Worm (Caenorhabditis elegans) whole organism, L3 larva: Measurements from ENCODE around the gene trap-2.
A peak's percentile ranks its signal among the peaks of the same experiment; 100 is the strongest.

Source experiments
- R02D3.7 ChIP-seq: fragments of 150-350 bp; optimal IDR thresholded peaks from 2 replicates; lab custom pipeline; 2014; ENCODE audit warnings: missing biosample characterization, missing genetic modification characterization
- ZK546.5 ChIP-seq: sonication (generic microtip); optimal IDR thresholded peaks from 2 replicates; lab custom pipeline; 2017; ENCODE audit warnings: missing biosample characterization, missing genetic modification characterization
- ama-1 ChIP-seq: fragments of 150-350 bp; optimal IDR thresholded peaks from 2 replicates; lab custom pipeline; 2018
- ceh-16 ChIP-seq: sonication (generic microtip); optimal IDR thresholded peaks from 2 replicates; lab custom pipeline; 2017; ENCODE audit warnings: missing biosample characterization, missing genetic modification characterization
- ceh-28 ChIP-seq: fragments of 150-350 bp; optimal IDR thresholded peaks from 2 replicates; lab custom pipeline; 2014; ENCODE audit warnings: missing biosample characterization, missing genetic modification reagents, missing genetic modification characterization
- ceh-82 ChIP-seq: fragments of 150-350 bp; optimal IDR thresholded peaks from 2 replicates; lab custom pipeline; 2014; ENCODE audit warnings: missing biosample characterization, missing genetic modification characterization
- ceh-9 ChIP-seq: sonication (generic microtip); optimal IDR thresholded peaks from 2 replicates; lab custom pipeline; 2018; ENCODE audit warnings: missing biosample characterization, missing genetic modification characterization
- daf-12 ChIP-seq: fragments of 150-350 bp; optimal IDR thresholded peaks from 2 replicates; lab custom pipeline; 2014; ENCODE audit warnings: missing biosample characterization, missing genetic modification reagents, missing genetic modification characterization
- egl-27 ChIP-seq: sonication (generic microtip); optimal IDR thresholded peaks from 4 replicates; lab custom pipeline; 2017; ENCODE audit warnings: missing biosample characterization, missing genetic modification reagents, missing genetic modification characterization
- elt-3 ChIP-seq, 3 experiments: fragments of 150-350 bp in 1 of 3; sonication (generic microtip) in 2 of 3; optimal IDR thresholded peaks; 2 replicates in 2 of 3; 4 replicates in 1 of 3; lab custom pipeline; 2014 to 2017; ENCODE audit warnings: missing biosample characterization in 3 of 3, missing genetic modification characterization in 3 of 3
- eor-1 ChIP-seq, 2 experiments: fragments of 150-350 bp; optimal IDR thresholded peaks; 2 replicates each; lab custom pipeline; 2014 to 2018; ENCODE audit warnings: missing biosample characterization in 2 of 2, missing genetic modification characterization in 2 of 2
- fkh-10 ChIP-seq: sonication (generic microtip); optimal IDR thresholded peaks from 2 replicates; lab custom pipeline; 2017; ENCODE audit warnings: missing biosample characterization, missing genetic modification reagents, missing genetic modification characterization
- hmg-11 ChIP-seq: sonication (generic microtip); optimal IDR thresholded peaks from 2 replicates; lab custom pipeline; 2016; ENCODE audit warnings: missing genetic modification characterization, missing compliant biosample characterization
- lin-15B ChIP-seq: fragments of 150-350 bp; optimal IDR thresholded peaks from 2 replicates; lab custom pipeline; 2014; ENCODE audit warnings: missing biosample characterization, missing genetic modification characterization
- lin-39 ChIP-seq: fragments of 150-350 bp; optimal IDR thresholded peaks from 2 replicates; lab custom pipeline; 2018; ENCODE audit warnings: missing biosample characterization, missing genetic modification reagents, missing genetic modification characterization
- lsy-12 ChIP-seq: sonication (generic microtip); optimal IDR thresholded peaks from 2 replicates; lab custom pipeline; 2016; ENCODE audit warnings: mild to moderate bottlenecking, missing genetic modification characterization, missing compliant biosample characterization
- mdl-1 ChIP-seq: fragments of 150-350 bp; optimal IDR thresholded peaks from 2 replicates; lab custom pipeline; 2014; ENCODE audit warnings: missing biosample characterization, missing genetic modification characterization
- nfya-1 ChIP-seq: sonication (generic microtip); optimal IDR thresholded peaks from 2 replicates; lab custom pipeline; 2017; ENCODE audit warnings: missing genetic modification characterization, mild to moderate bottlenecking, missing compliant biosample characterization, antibody characterized with exemption, moderate library complexity; ENCODE audit not compliant: insufficient read depth
- nhr-23 ChIP-seq: fragments of 150-350 bp; optimal IDR thresholded peaks from 2 replicates; lab custom pipeline; 2014; ENCODE audit warnings: missing biosample characterization, missing genetic modification reagents, missing genetic modification characterization
- nhr-25 ChIP-seq: sonication (generic microtip); optimal IDR thresholded peaks from 2 replicates; lab custom pipeline; 2017; ENCODE audit warnings: missing biosample characterization, missing genetic modification characterization
- nhr-43 ChIP-seq: sonication (generic microtip); optimal IDR thresholded peaks from 2 replicates; lab custom pipeline; 2016; ENCODE audit warnings: mild to moderate bottlenecking, missing genetic modification characterization, missing compliant biosample characterization; ENCODE audit not compliant: poor library complexity, severe bottlenecking
- nhr-67 ChIP-seq: fragments of 150-350 bp; optimal IDR thresholded peaks from 2 replicates; lab custom pipeline; 2014; ENCODE audit warnings: missing biosample characterization, missing genetic modification characterization
- nhr-76 ChIP-seq: fragments of 150-350 bp; sonication (generic microtip); optimal IDR thresholded peaks from 5 replicates; lab custom pipeline; 2014; ENCODE audit warnings: missing biosample characterization, missing genetic modification characterization
- nhr-77 ChIP-seq: fragments of 150-350 bp; optimal IDR thresholded peaks from 2 replicates; lab custom pipeline; 2014; ENCODE audit warnings: missing biosample characterization, missing genetic modification characterization
- pha-4 ChIP-seq: fragments of 150-350 bp; optimal IDR thresholded peaks from 2 replicates; lab custom pipeline; 2014; ENCODE audit warnings: missing biosample characterization, missing genetic modification reagents, missing genetic modification characterization
- pqm-1 ChIP-seq: fragments of 150-350 bp; optimal IDR thresholded peaks from 2 replicates; lab custom pipeline; 2017; ENCODE audit warnings: missing biosample characterization, missing genetic modification characterization, inconsistent platforms
- sea-2 ChIP-seq: fragments of 150-350 bp; sonication (generic microtip); optimal IDR thresholded peaks from 4 replicates; lab custom pipeline; 2014; ENCODE audit warnings: missing biosample characterization, missing genetic modification reagents, missing genetic modification characterization
- skn-1 ChIP-seq: fragments of 150-350 bp; optimal IDR thresholded peaks from 2 replicates; lab custom pipeline; 2014; ENCODE audit warnings: missing biosample characterization, missing genetic modification characterization
- snpc-4 ChIP-seq: fragments of 150-350 bp; optimal IDR thresholded peaks from 2 replicates; lab custom pipeline; 2014; ENCODE audit warnings: missing biosample characterization, missing genetic modification characterization
- tbx-2 ChIP-seq: sonication (generic microtip); optimal IDR thresholded peaks from 2 replicates; lab custom pipeline; 2016; ENCODE audit warnings: mild to moderate bottlenecking, missing genetic modification characterization, missing compliant biosample characterization
- unc-39 ChIP-seq: sonication (generic microtip); optimal IDR thresholded peaks from 4 replicates; lab custom pipeline; 2017; ENCODE audit warnings: missing biosample characterization, missing genetic modification characterization
- ztf-11 ChIP-seq: fragments of 150-350 bp; optimal IDR thresholded peaks from 2 replicates; lab custom pipeline; 2014; ENCODE audit warnings: missing biosample characterization, missing genetic modification characterization
- ztf-4 ChIP-seq: fragments of 150-350 bp; optimal IDR thresholded peaks from 2 replicates; lab custom pipeline; 2014; ENCODE audit warnings: missing biosample characterization, missing genetic modification characterization

The trap-2 gene

ce11 chrX:806515-806914 is 38.6 kb upstream of the trap-2 start (continued):
- peak; percentile 94 for TF ChIP-seq egl-27 (tag; lab: Kevin White, UChicago)
- peak; percentile 61 for TF ChIP-seq ZK546.5 (tag; lab: Kevin White, UChicago)
- peak; percentile 80 for TF ChIP-seq mdl-1 (tag; lab: Kevin White, UChicago)

- TF ChIP-seq sea-2 (GFP tag; lab: Kevin White, UChicago) (no peak), fkh-10 (no peak), pha-4 (tag; lab: Kevin White, UChicago) (no peak), eor-1 (tag; optimal IDR thresholded peaks at IDR 0.05; lab: Kevin White, UChicago) (no peak), ceh-82 (tag; lab: Kevin White, UChicago) (no peak), ama-1 (lab: Kevin White, UChicago) (no peak), ztf-4 (tag; lab: Kevin White, UChicago) (no peak), R02D3.7 (tag; lab: Kevin White, UChicago) (no peak), elt-3 (tag; optimal IDR thresholded peaks at IDR 0.05; lab: Kevin White, UChicago) (no peak), ztf-11 (tag; lab: Kevin White, UChicago) (no peak), lin-39 (no peak), ceh-16 (no peak), pqm-1 (no peak), nhr-25 (tag; lab: Kevin White, UChicago) (no peak), tbx-2 (tag; lab: Kevin White, UChicago) (no peak), daf-12 (tag; lab: Kevin White, UChicago) (no peak), lin-15B (tag; lab: Kevin White, UChicago) (no peak), ZK546.5 (tag; lab: Kevin White, UChicago) (no peak), lsy-12 (tag; lab: Kevin White, UChicago) (no peak), nhr-23 (no peak)
These were observed 34.6 kb upstream of the trap-2 start, which contains the start of gene gtr-1 for ce11 chrX:802478-802877. TSS of gene gtr-1 (plus strand) at chrX:802778.

- TF ChIP-seq pha-4 (tag; lab: Kevin White, UChicago) (peak; percentile 30), ama-1 (lab: Kevin White, UChicago) (no peak)
These were observed 22.7 kb upstream of the trap-2 start for ce11 chrX:790593-790992.

ce11 chrX:789848-790247 is 22.0 kb upstream of the trap-2 start:
- TF ChIP-seq sea-2 (GFP tag; lab: Kevin White, UChicago) (no peak), snpc-4 (tag; lab: Kevin White, UChicago) (no peak), nhr-43 (tag; lab: Kevin White, UChicago) (no peak), eor-1 (tag; optimal IDR thresholded peaks at IDR 0.05; lab: Kevin White, UChicago) (no peak), ztf-11 (tag; lab: Kevin White, UChicago) (no peak), lin-15B (tag; lab: Kevin White, UChicago) (no peak), mdl-1 (tag; lab: Kevin White, UChicago) (no peak), unc-39 (tag; lab: Kevin White, UChicago) (no peak), hmg-11 (tag; lab: Kevin White, UChicago) (no peak), lsy-12 (tag; lab: Kevin White, UChicago) (no peak), nhr-76 (tag; lab: Kevin White, UChicago) (no peak), nfya-1 (tag; lab: Kevin White, UChicago) (no peak), nhr-23 (no peak), R02D3.7 (tag; lab: Kevin White, UChicago) (no peak)
- TF ChIP-seq, all 47 proteins: peak for 0

- TF ChIP-seq skn-1 (tag; lab: Kevin White, UChicago): no peak
- TF ChIP-seq pha-4 (tag; lab: Kevin White, UChicago): peak; percentile 53
- peak; percentile 42 for TF ChIP-seq hmg-11 (tag; lab: Kevin White, UChicago)
- peak; percentile 22 for TF ChIP-seq nhr-23
- TF ChIP-seq ceh-28: peak; percentile 78
- TF ChIP-seq mdl-1 (tag; lab: Kevin White, UChicago): no peak
These were observed 20.1 kb upstream of the trap-2 start, which contains the start of gene attf-5 for ce11 chrX:787992-788391. TSS of gene attf-5 (plus strand) at chrX:788353.

- TF ChIP-seq nhr-67 (tag; lab: Kevin White, UChicago): no peak
- peak; percentile 23 for TF ChIP-seq nhr-23
- TF ChIP-seq tbx-2 (tag; lab: Kevin White, UChicago): peak; percentile 19
- TF ChIP-seq nhr-77 (tag; lab: Kevin White, UChicago): peak; percentile 11
- TF ChIP-seq ceh-28: peak; percentile 43
- TF ChIP-seq nhr-43 (tag; lab: Kevin White, UChicago): peak; percentile 17
- no peak for TF ChIP-seq ceh-9 (tag; lab: Kevin White, UChicago)
These were observed 17.5 kb upstream of the trap-2 start for ce11 chrX:785368-785767.
